Worm (Caenorhabditis elegans) whole organism, L2 larva: ENCODE measurements around the gene F46B6.9.

ENCODE experiments used
- C34F6.9 ChIP-seq: fragments of 150-350 bp; optimal IDR thresholded peaks from 2 replicates; lab custom pipeline; 2014; ENCODE audit warnings: missing biosample characterization, missing genetic modification characterization
- F13H6.1 ChIP-seq: sonication (generic microtip); optimal IDR thresholded peaks from 2 replicates; lab custom pipeline; 2016; ENCODE audit warnings: missing genetic modification characterization, missing compliant biosample characterization
- R02D3.7 ChIP-seq: fragments of 150-350 bp; optimal IDR thresholded peaks from 2 replicates; lab custom pipeline; 2014; ENCODE audit warnings: missing biosample characterization, missing genetic modification characterization
- Y55F3AM.14 ChIP-seq: fragments of 200-800 bp; sonication (Bioruptor generic); optimal IDR thresholded peaks from 2 replicates; lab custom pipeline; 2018; ENCODE audit warnings: mild to moderate bottlenecking, missing genetic modification characterization, missing compliant biosample characterization
- ZK546.5 ChIP-seq: sonication (generic microtip); optimal IDR thresholded peaks from 2 replicates; lab custom pipeline; 2017; ENCODE audit warnings: missing biosample characterization, missing genetic modification characterization
- aly-2 ChIP-seq: fragments of 150-350 bp; optimal IDR thresholded peaks from 2 replicates; lab custom pipeline; 2014; ENCODE audit warnings: missing biosample characterization, missing genetic modification characterization
- blmp-1 ChIP-seq: sonication (generic microtip); optimal IDR thresholded peaks from 2 replicates; lab custom pipeline; 2017; ENCODE audit warnings: missing genetic modification characterization, mild to moderate bottlenecking, missing compliant biosample characterization, antibody characterized with exemption, moderate library complexity; ENCODE audit not compliant: insufficient read depth
- ceh-82 ChIP-seq: fragments of 150-350 bp; optimal IDR thresholded peaks from 2 replicates; lab custom pipeline; 2014; ENCODE audit warnings: missing biosample characterization, missing genetic modification characterization
- crh-2 ChIP-seq: sonication (generic microtip); optimal IDR thresholded peaks from 2 replicates; lab custom pipeline; 2017; ENCODE audit warnings: missing biosample characterization, missing genetic modification characterization
- dmd-4 ChIP-seq: sonication (generic microtip); optimal IDR thresholded peaks from 2 replicates; lab custom pipeline; 2017; ENCODE audit warnings: missing biosample characterization, missing genetic modification characterization
- egl-27 ChIP-seq: sonication (generic microtip); optimal IDR thresholded peaks from 3 replicates; lab custom pipeline; 2017; ENCODE audit warnings: missing biosample characterization, missing genetic modification reagents, missing genetic modification characterization
- elt-3 ChIP-seq: sonication (generic microtip); optimal IDR thresholded peaks from 2 replicates; lab custom pipeline; 2017; ENCODE audit warnings: missing biosample characterization, missing genetic modification characterization
- gmeb-1 ChIP-seq: fragments of 150-350 bp; optimal IDR thresholded peaks from 2 replicates; lab custom pipeline; 2014; ENCODE audit warnings: missing biosample characterization, missing genetic modification characterization
- lin-11 ChIP-seq: fragments of 150-350 bp; sonication (generic microtip); optimal IDR thresholded peaks from 2 replicates; lab custom pipeline; 2014; ENCODE audit warnings: missing biosample characterization, missing genetic modification characterization, inconsistent platforms, mixed read lengths
- lin-39 ChIP-seq: fragments of 150-350 bp; optimal IDR thresholded peaks from 2 replicates; lab custom pipeline; 2014; ENCODE audit warnings: missing biosample characterization, missing genetic modification reagents, missing genetic modification characterization
- lsy-2 ChIP-seq, 2 experiments: fragments of 150-350 bp in 1 of 2; sonication (generic microtip) in 1 of 2; optimal IDR thresholded peaks; 2 replicates each; lab custom pipeline; 2014 to 2017; ENCODE audit warnings: missing biosample characterization in 2 of 2, missing genetic modification characterization in 2 of 2
- mbf-1 ChIP-seq: sonication (generic microtip); optimal IDR thresholded peaks from 2 replicates; lab custom pipeline; 2017; ENCODE audit warnings: missing biosample characterization, missing genetic modification characterization
- nhr-10 ChIP-seq: sonication (generic microtip); optimal IDR thresholded peaks from 2 replicates; lab custom pipeline; 2017; ENCODE audit warnings: missing biosample characterization, missing genetic modification characterization
- nhr-11 ChIP-seq: fragments of 150-350 bp; optimal IDR thresholded peaks from 2 replicates; lab custom pipeline; 2014; ENCODE audit warnings: missing biosample characterization, missing genetic modification characterization
- nhr-129 ChIP-seq: fragments of 150-350 bp; optimal IDR thresholded peaks from 2 replicates; lab custom pipeline; 2014; ENCODE audit warnings: missing biosample characterization, missing genetic modification characterization
- nhr-21 ChIP-seq: fragments of 150-350 bp; optimal IDR thresholded peaks from 2 replicates; lab custom pipeline; 2014; ENCODE audit warnings: missing biosample characterization, missing genetic modification characterization
- nhr-23 ChIP-seq: fragments of 150-350 bp; optimal IDR thresholded peaks from 2 replicates; lab custom pipeline; 2014; ENCODE audit warnings: missing biosample characterization, missing genetic modification reagents, missing genetic modification characterization
- nhr-237 ChIP-seq: fragments of 150-350 bp; optimal IDR thresholded peaks from 2 replicates; lab custom pipeline; 2014; ENCODE audit warnings: missing biosample characterization, missing genetic modification characterization
- nhr-25 ChIP-seq: fragments of 150-350 bp; sonication (generic microtip); optimal IDR thresholded peaks from 3 replicates; lab custom pipeline; 2014; ENCODE audit warnings: missing biosample characterization, missing genetic modification characterization
- nhr-6 ChIP-seq: fragments of 150-350 bp; optimal IDR thresholded peaks from 2 replicates; lab custom pipeline; 2014; ENCODE audit warnings: missing biosample characterization, missing genetic modification characterization
- sem-4 ChIP-seq: fragments of 150-350 bp; optimal IDR thresholded peaks from 2 replicates; lab custom pipeline; 2014; ENCODE audit warnings: missing biosample characterization, missing genetic modification reagents, missing genetic modification characterization
- skn-1 ChIP-seq: sonication (generic microtip); optimal IDR thresholded peaks from 2 replicates; lab custom pipeline; 2017; ENCODE audit warnings: missing biosample characterization, missing genetic modification characterization
- sma-3 ChIP-seq: sonication (generic microtip); optimal IDR thresholded peaks from 2 replicates; lab custom pipeline; 2016; ENCODE audit warnings: missing genetic modification reagents, missing genetic modification characterization, missing compliant biosample characterization
- sma-9 ChIP-seq, 2 experiments: fragments of 150-350 bp in 1 of 2; sonication (generic microtip) in 1 of 2; optimal IDR thresholded peaks; 2 replicates each; lab custom pipeline; 2014 to 2016; ENCODE audit warnings: missing genetic modification characterization in 2 of 2, mild to moderate bottlenecking in 1 of 2, missing biosample characterization in 1 of 2, missing compliant biosample characterization in 1 of 2, missing genetic modification reagents in 1 of 2, moderate library complexity in 1 of 2
- unc-55 ChIP-seq: fragments of 150-350 bp; sonication (generic microtip); optimal IDR thresholded peaks from 3 replicates; lab custom pipeline; 2014; ENCODE audit warnings: missing biosample characterization, missing genetic modification reagents, missing genetic modification characterization
- zag-1 ChIP-seq: fragments of 150-350 bp; optimal IDR thresholded peaks from 2 replicates; lab custom pipeline; 2014; ENCODE audit warnings: missing biosample characterization, missing genetic modification characterization
- ztf-1 ChIP-seq: fragments of 200-800 bp; sonication (Bioruptor generic); conservative IDR thresholded peaks from 2 replicates; pipeline ENCODE4 v1.3.6; 2022; ENCODE audit warnings: missing genetic modification characterization, missing compliant biosample characterization
- ztf-11 ChIP-seq: sonication (generic microtip); optimal IDR thresholded peaks from 2 replicates; lab custom pipeline; 2017; ENCODE audit warnings: missing biosample characterization, missing genetic modification characterization
- ztf-4 ChIP-seq: fragments of 150-350 bp; optimal IDR thresholded peaks from 2 replicates; lab custom pipeline; 2014; ENCODE audit warnings: missing biosample characterization, missing genetic modification characterization

The F46B6.9 gene

ce11 chrV:9758437-9758836, 38.2 kb upstream of the F46B6.9 start:
- TF ChIP-seq nhr-11 (tag; lab: Kevin White, UChicago) = no peak
- TF ChIP-seq mbf-1 (tag; lab: Kevin White, UChicago) = no peak
- TF ChIP-seq ZK546.5 (tag; lab: Kevin White, UChicago) = no peak
- TF ChIP-seq nhr-237 (tag; lab: Kevin White, UChicago) = no peak
- no peak for TF ChIP-seq zag-1 (tag; lab: Kevin White, UChicago)
- no peak for TF ChIP-seq lsy-2 (tag; optimal IDR thresholded peaks at IDR 0.05; lab: Kevin White, UChicago)
- no peak for TF ChIP-seq nhr-21 (tag; lab: Kevin White, UChicago)
- TF ChIP-seq blmp-1 (tag; lab: Kevin White, UChicago) = no peak
- no peak for TF ChIP-seq lin-39 (tag; lab: Kevin White, UChicago)
- no peak for TF ChIP-seq egl-27 (tag; lab: Kevin White, UChicago)
- TF ChIP-seq R02D3.7 (tag; lab: Kevin White, UChicago) = no peak
- TF ChIP-seq ceh-82 = no peak
- TF ChIP-seq aly-2 (tag; lab: Kevin White, UChicago) = no peak
- TF ChIP-seq crh-2 (tag; lab: Kevin White, UChicago) = no peak
- TF ChIP-seq ztf-4 (tag; lab: Kevin White, UChicago) = no peak
- TF ChIP-seq F13H6.1 (tag; lab: Kevin White, UChicago) = no peak

ce11 chrV:9763759-9764158, 32.9 kb upstream of the F46B6.9 start:
- TF ChIP-seq crh-2 (tag; lab: Kevin White, UChicago) (no peak), sem-4 (tag; lab: Kevin White, UChicago) (no peak), nhr-11 (tag; lab: Kevin White, UChicago) (no peak), nhr-6 (tag; lab: Kevin White, UChicago) (no peak), elt-3 (tag; lab: Kevin White, UChicago) (no peak), ztf-4 (tag; lab: Kevin White, UChicago) (no peak), dmd-4 (no peak), Y55F3AM.14 (no peak), ztf-1 (GFP tag; lab: Robert Waterston, UW) (no peak)

- no peak for TF ChIP-seq ztf-1 (GFP tag; lab: Robert Waterston, UW)
- no peak for TF ChIP-seq R02D3.7 (tag; lab: Kevin White, UChicago)
- TF ChIP-seq sma-9 (GFP tag; optimal IDR thresholded peaks at IDR 0.05; lab: Kevin White, UChicago) = no peak
- no peak for TF ChIP-seq sma-9 (tag; optimal IDR thresholded peaks at IDR 0.05; lab: Kevin White, UChicago)
- TF ChIP-seq nhr-25 = no peak
- TF ChIP-seq nhr-6 (tag; lab: Kevin White, UChicago) = no peak
- TF ChIP-seq sem-4 (tag; lab: Kevin White, UChicago) = no peak
- no peak for TF ChIP-seq gmeb-1 (tag; lab: Kevin White, UChicago)
- no peak for TF ChIP-seq nhr-129
- no peak for TF ChIP-seq elt-3 (tag; lab: Kevin White, UChicago)
- TF ChIP-seq ztf-4 (tag; lab: Kevin White, UChicago) = no peak
- TF ChIP-seq ztf-11 (tag; lab: Kevin White, UChicago) = no peak
- no peak for TF ChIP-seq skn-1
- TF ChIP-seq lin-39 (tag; lab: Kevin White, UChicago) = no peak
- no peak for TF ChIP-seq unc-55 (GFP tag; lab: Kevin White, UChicago)
- TF ChIP-seq dmd-4 = no peak
- TF ChIP-seq ceh-82 = no peak
- no peak for TF ChIP-seq sma-3 (GFP tag; lab: Kevin White, UChicago)
- no peak for TF ChIP-seq nhr-23 (tag; lab: Kevin White, UChicago)
- TF ChIP-seq nhr-10 (tag; lab: Kevin White, UChicago) = no peak
Measured at ce11 chrV:9764552-9764951, 32.1 kb upstream of the F46B6.9 start.

ce11 chrV:9765622-9766021, 31.0 kb upstream of the F46B6.9 start:
- TF ChIP-seq nhr-6 (tag; lab: Kevin White, UChicago) = peak; percentile 2
- peak; percentile 20 to 81 for TF ChIP-seq lsy-2 (tag; optimal IDR thresholded peaks at IDR 0.05; lab: Kevin White, UChicago)
- TF ChIP-seq ceh-82 = no peak
- peak; percentile 0 for TF ChIP-seq zag-1 (tag; lab: Kevin White, UChicago)
- no peak for TF ChIP-seq lin-11 (tag; lab: Kevin White, UChicago)
- peak; percentile 59 for TF ChIP-seq sma-9 (GFP tag; optimal IDR thresholded peaks at IDR 0.05; lab: Kevin White, UChicago)
- no peak for TF ChIP-seq sma-9 (tag; optimal IDR thresholded peaks at IDR 0.05; lab: Kevin White, UChicago)
- TF ChIP-seq C34F6.9 (tag; lab: Kevin White, UChicago) = peak; percentile 39
- TF ChIP-seq sem-4 (tag; lab: Kevin White, UChicago) = peak; percentile 12
